Worm (Caenorhabditis elegans): ENCODE data around the gene F55G7.3.

Gene F55G7.3

DNA sequence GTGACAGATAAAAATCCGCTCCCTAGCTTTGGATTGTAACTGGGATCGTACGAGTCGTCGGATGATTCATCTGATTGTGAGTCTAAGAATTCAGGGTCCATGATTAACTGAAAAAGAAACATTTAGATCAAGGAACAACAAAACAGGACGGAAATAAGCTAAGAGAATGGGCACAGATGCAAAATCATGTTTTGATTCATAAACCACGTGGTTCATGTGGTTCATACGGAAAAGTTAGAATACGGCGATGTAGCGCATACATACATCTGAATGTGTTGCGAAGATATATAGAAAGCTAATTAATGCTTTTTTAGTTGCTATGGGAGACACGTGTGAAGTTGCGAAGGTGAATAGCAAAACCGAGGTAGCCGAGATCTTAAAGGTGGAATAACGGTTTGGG is at the start of gene F55G7.3:
Gene F55G7.3, minus strand, starts transcription at position 101 of the 400 bp plus-strand sequence.
- TF ChIP-seq klf-2 (GFP tag; conservative IDR thresholded peaks at IDR 0.05) (no peak), tab-1 (GFP tag; IDR thresholded peaks at IDR 0.05) (no peak), cog-1 (tag; optimal IDR thresholded peaks at IDR 0.05) (no peak), ref-1 (GFP tag; conservative IDR thresholded peaks at IDR 0.05) (no peak), ztf-29 (GFP tag; IDR thresholded peaks at IDR 0.05) (no peak), ztf-23 (GFP tag; IDR thresholded peaks at IDR 0.05) (no peak), med-1 (GFP tag; optimal IDR thresholded peaks at IDR 0.05; ENCODE audit: insufficient read depth) (no peak), T22C8.4 (GFP tag; IDR thresholded peaks at IDR 0.05) (no peak), flt-1 (GFP tag; IDR thresholded peaks at IDR 0.05) (no peak)

DNA sequence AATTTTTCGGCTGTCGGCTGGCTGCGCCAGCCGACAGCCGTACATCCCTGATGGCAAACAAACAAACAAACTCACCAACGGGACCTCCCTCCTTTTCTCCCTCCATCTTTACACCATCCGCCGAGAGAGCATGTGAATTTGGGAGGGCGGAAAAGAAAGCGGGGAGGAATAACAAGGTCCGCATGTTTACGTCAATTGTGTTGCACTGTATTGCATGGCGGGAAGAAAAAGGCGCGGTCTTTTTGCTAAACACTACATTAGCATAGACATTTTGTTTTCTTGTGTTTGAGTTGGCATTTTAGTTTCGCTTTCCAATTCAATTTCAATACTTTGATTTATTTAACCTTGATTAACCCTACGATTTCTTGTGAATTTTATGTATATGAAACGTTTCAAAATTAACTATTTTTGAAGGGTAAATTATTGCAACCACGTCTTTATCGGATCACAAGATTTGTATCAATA is 46.1 kb upstream of the F55G7.3 start, which contains the start of gene C49F5.6:
Gene C49F5.6, plus strand, starts transcription at position 415 of the 465 bp plus-strand sequence.
- TF ChIP-seq T22C8.4 (GFP tag; IDR thresholded peaks at IDR 0.05): no peak
- no peak for TF ChIP-seq flt-1 (GFP tag; IDR thresholded peaks at IDR 0.05)
- no peak for TF ChIP-seq ztf-29 (GFP tag; IDR thresholded peaks at IDR 0.05)
- TF ChIP-seq cog-1 (tag; optimal IDR thresholded peaks at IDR 0.05): no peak
- no peak for TF ChIP-seq ztf-23 (GFP tag; IDR thresholded peaks at IDR 0.05)
- TF ChIP-seq ref-1 (GFP tag; conservative IDR thresholded peaks at IDR 0.05): no peak
- TF ChIP-seq klf-2 (GFP tag; conservative IDR thresholded peaks at IDR 0.05): no peak
- TF ChIP-seq med-1 (GFP tag; optimal IDR thresholded peaks at IDR 0.05; ENCODE audit: insufficient read depth): no peak
- TF ChIP-seq tab-1 (GFP tag; IDR thresholded peaks at IDR 0.05): no peak

DNA sequence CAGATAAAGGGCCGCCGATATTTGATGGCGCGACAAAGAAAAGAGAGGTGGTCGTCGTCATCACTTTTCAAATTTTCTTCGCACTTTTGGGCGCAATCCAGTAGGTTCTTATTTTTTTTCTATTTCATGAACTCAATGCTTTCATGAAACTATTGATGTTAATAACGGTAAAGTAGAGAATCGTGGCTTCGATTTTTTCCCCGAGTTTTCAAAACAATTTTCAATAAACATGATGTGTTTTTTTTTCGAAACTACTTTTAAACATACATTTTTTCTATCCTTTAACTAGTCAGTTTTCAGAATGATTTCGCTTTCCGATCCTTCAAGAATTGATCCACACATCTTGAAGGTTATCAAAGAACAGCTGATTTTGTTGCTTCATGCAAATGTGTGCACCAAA is 44.0 kb upstream of the F55G7.3 start, which contains the start of gene C49F5.5:
Gene C49F5.5, plus strand, starts transcription at position 301 of the 400 bp plus-strand sequence.
- TF ChIP-seq ref-1 (GFP tag; conservative IDR thresholded peaks at IDR 0.05) (no peak), klf-2 (GFP tag; conservative IDR thresholded peaks at IDR 0.05) (no peak), ztf-23 (GFP tag; IDR thresholded peaks at IDR 0.05) (no peak), med-1 (GFP tag; optimal IDR thresholded peaks at IDR 0.05; ENCODE audit: insufficient read depth) (no peak), ztf-29 (GFP tag; IDR thresholded peaks at IDR 0.05) (no peak), tab-1 (GFP tag; IDR thresholded peaks at IDR 0.05) (no peak), cog-1 (tag; optimal IDR thresholded peaks at IDR 0.05) (no peak), T22C8.4 (GFP tag; IDR thresholded peaks at IDR 0.05) (no peak), flt-1 (GFP tag; IDR thresholded peaks at IDR 0.05) (no peak)

DNA sequence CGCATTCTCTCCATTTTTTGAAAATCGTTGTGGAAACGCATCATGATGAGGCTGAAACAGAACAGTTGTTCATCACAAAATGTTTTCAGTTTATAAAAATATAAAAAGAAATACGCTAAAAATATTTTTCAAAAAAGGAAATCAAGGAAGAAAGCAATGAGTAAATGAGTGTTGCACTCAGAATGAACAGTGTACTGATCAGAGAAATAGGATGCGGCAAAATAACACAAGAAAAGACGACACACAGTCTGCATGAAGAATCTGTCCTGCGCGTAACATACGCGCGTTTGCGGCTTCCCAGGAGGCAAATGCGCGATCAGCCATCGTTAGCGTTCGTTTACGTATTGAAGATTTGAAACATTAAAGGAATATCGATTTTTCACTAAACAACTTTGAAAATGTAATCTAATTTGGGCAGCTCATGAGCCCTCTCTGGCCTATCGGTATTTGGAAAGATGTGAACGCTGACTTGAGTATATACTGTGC is 41.8 kb upstream of the F55G7.3 start, which contains the start of gene C49F5.3:
Gene C49F5.3, minus strand, starts transcription at position 51 of the 486 bp plus-strand sequence.
- TF ChIP-seq klf-2 (GFP tag; conservative IDR thresholded peaks at IDR 0.05) (no peak), ztf-29 (GFP tag; IDR thresholded peaks at IDR 0.05) (no peak), ref-1 (GFP tag; conservative IDR thresholded peaks at IDR 0.05) (no peak), med-1 (GFP tag; optimal IDR thresholded peaks at IDR 0.05; ENCODE audit: insufficient read depth) (no peak), ztf-23 (GFP tag; IDR thresholded peaks at IDR 0.05) (no peak), T22C8.4 (GFP tag; IDR thresholded peaks at IDR 0.05) (no peak), flt-1 (GFP tag; IDR thresholded peaks at IDR 0.05) (no peak), tab-1 (GFP tag; IDR thresholded peaks at IDR 0.05) (no peak), cog-1 (tag; optimal IDR thresholded peaks at IDR 0.05) (no peak)

DNA sequence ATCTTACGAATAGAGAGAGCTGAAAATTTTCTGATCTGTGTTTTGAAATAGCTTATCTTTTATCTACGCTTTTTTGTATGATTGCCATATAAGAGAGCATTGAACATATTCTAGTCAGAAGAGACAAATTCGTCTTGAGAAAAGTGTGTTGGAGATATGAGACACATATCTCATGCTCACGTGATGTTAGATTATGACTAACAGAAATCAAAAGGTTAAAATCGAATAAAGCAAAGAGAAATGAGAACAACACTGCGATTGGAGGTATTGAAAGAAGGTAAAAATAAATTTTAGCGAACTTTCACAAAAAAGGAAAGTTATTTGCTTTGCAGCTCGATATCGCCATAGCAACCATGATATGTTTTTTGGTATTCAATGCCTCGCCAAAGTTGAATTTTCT is 40.2 kb upstream of the F55G7.3 start, which contains the start of gene nhr-167:
Gene nhr-167, minus strand, starts transcription at position 21 of the 400 bp plus-strand sequence.
- TF ChIP-seq klf-2 (GFP tag; conservative IDR thresholded peaks at IDR 0.05) (no peak), ref-1 (GFP tag; conservative IDR thresholded peaks at IDR 0.05) (no peak), T22C8.4 (GFP tag; IDR thresholded peaks at IDR 0.05) (no peak), ztf-23 (GFP tag; IDR thresholded peaks at IDR 0.05) (no peak), tab-1 (GFP tag; IDR thresholded peaks at IDR 0.05) (no peak), cog-1 (tag; optimal IDR thresholded peaks at IDR 0.05) (no peak), flt-1 (GFP tag; IDR thresholded peaks at IDR 0.05) (no peak), ztf-29 (GFP tag; IDR thresholded peaks at IDR 0.05) (no peak), med-1 (GFP tag; optimal IDR thresholded peaks at IDR 0.05; ENCODE audit: insufficient read depth) (no peak)

DNA sequence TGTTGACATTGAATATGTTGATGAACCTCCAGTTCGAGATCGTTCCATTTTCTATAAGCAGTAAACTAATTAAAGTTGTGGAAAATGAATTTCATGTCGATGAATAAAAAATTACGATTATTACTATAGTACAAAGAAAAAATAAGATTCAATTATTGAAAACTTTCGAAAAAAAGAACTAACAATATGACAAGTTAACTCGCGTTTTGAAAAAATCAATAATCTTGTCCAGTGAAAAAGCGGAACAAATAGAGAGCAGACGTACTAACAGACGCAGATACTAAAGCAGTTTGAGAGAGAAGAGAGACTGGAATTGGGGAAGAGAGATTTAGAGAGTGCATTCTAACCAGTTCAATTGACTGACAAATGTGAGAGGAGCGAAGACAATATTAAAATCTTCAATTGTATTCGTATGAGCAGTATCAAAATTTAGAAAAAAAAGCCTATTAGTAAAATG is 32.8 kb upstream of the F55G7.3 start, which contains the start of gene set-6:
Gene set-6, minus strand, starts transcription at position 51 of the 457 bp plus-strand sequence.
- TF ChIP-seq cog-1 (tag; optimal IDR thresholded peaks at IDR 0.05) (no peak), T22C8.4 (GFP tag; IDR thresholded peaks at IDR 0.05) (peak; percentile 60; the same call in 1 of the 2 replicates), flt-1 (GFP tag; IDR thresholded peaks at IDR 0.05) (no peak), med-1 (GFP tag; optimal IDR thresholded peaks at IDR 0.05; ENCODE audit: insufficient read depth) (no peak), ref-1 (GFP tag; conservative IDR thresholded peaks at IDR 0.05) (no peak), ztf-29 (GFP tag; IDR thresholded peaks at IDR 0.05) (no peak), ztf-23 (GFP tag; IDR thresholded peaks at IDR 0.05) (no peak), klf-2 (GFP tag; conservative IDR thresholded peaks at IDR 0.05) (no peak), tab-1 (GFP tag; IDR thresholded peaks at IDR 0.05) (no peak)

DNA sequence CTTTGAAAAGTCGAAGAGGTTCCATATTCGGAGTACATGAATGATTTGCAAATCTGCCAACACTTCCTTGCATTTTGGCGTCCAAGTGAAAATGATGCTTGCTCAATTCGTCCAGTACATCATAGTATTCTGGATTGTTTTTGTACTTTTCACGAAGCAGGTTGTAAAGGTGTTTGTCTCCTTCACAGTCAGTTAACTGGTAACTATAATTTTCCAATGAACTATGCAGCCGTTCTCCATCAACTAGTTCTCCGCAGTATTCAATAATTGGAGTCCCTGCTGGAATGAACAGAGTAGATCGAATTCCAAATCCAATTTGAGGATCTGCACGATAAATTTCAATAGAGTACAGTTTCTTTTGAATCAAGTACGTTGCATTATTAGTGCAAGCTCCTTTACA is 29.5 kb upstream of the F55G7.3 start:
- TF ChIP-seq ref-1 (GFP tag; conservative IDR thresholded peaks at IDR 0.05) (no peak), ztf-29 (GFP tag; IDR thresholded peaks at IDR 0.05) (no peak), klf-2 (GFP tag; conservative IDR thresholded peaks at IDR 0.05) (no peak), T22C8.4 (GFP tag; IDR thresholded peaks at IDR 0.05) (no peak), tab-1 (GFP tag; IDR thresholded peaks at IDR 0.05) (no peak), med-1 (GFP tag; optimal IDR thresholded peaks at IDR 0.05; ENCODE audit: insufficient read depth) (no peak), cog-1 (tag; optimal IDR thresholded peaks at IDR 0.05) (no peak), flt-1 (GFP tag; IDR thresholded peaks at IDR 0.05) (no peak), ztf-23 (GFP tag; IDR thresholded peaks at IDR 0.05) (no peak)

DNA sequence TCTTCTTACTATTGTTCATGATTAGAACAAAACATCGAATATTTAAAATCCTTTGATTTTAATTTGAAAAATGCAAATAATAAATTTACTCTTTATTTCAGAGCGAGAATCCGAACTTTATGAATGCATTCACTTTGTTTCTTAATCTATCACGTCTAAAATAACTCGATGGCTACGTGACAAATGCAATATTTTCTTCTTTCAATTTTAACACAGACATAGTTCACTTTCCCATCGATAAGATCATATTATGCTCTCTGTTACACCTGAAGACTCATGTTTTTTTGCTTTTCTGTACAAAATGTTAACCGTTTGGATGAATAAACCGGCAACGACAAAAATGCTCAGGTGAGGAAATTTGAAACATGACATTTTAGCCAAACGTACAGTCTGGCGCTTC is 27.7 kb upstream of the F55G7.3 start:
- TF ChIP-seq cog-1 (tag; optimal IDR thresholded peaks at IDR 0.05): no peak

DNA sequence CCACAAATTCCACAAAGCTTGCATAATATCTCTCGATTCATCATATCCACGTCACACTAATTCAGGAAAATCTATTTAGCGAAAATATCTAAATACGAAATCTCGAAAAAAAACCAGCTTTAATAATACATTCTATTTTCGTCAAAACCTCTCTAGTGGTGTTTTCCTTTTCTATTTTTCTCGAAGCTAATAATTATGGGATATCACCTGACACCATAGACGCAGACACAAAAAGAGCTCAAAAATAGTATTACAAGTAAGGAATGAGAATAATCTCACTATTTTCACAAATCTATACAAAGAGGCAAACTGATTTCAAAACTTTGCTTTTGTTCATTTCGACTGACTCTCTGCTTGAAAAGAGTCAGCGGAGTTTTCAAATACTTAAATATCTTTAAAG is 27.2 kb upstream of the F55G7.3 start:
- TF ChIP-seq med-1 (GFP tag; optimal IDR thresholded peaks at IDR 0.05; ENCODE audit: insufficient read depth) (no peak), ref-1 (GFP tag; conservative IDR thresholded peaks at IDR 0.05) (no peak), ztf-29 (GFP tag; IDR thresholded peaks at IDR 0.05) (no peak), klf-2 (GFP tag; conservative IDR thresholded peaks at IDR 0.05) (no peak), ztf-23 (GFP tag; IDR thresholded peaks at IDR 0.05) (no peak)
